Worm (Caenorhabditis elegans) whole organism, L4/young adult: ENCODE results near the gene mlt-11.

Source experiments
- W03F9.2 ChIP-seq: fragments of 150-350 bp; optimal IDR thresholded peaks from 2 replicates; lab custom pipeline; 2014; ENCODE audit warnings: missing biosample characterization, missing genetic modification characterization
- dao-5 ChIP-seq: sonication (generic microtip); optimal IDR thresholded peaks from 2 replicates; lab custom pipeline; 2016; ENCODE audit warnings: missing genotype, missing genetic modification characterization, moderate library complexity, missing compliant biosample characterization
- him-1 ChIP-seq: sonication (generic microtip); optimal IDR thresholded peaks from 2 replicates; lab custom pipeline; 2016; ENCODE audit warnings: missing genotype, missing genetic modification reagents, missing genetic modification characterization, missing compliant biosample characterization

The mlt-11 gene

ce11 chrV:20648868-20649267 is 18.1 kb upstream of the mlt-11 start:
- TF ChIP-seq W03F9.2 (no peak), dao-5 (tag; lab: Kevin White, UChicago) (no peak), him-1 (no peak)

DNA sequence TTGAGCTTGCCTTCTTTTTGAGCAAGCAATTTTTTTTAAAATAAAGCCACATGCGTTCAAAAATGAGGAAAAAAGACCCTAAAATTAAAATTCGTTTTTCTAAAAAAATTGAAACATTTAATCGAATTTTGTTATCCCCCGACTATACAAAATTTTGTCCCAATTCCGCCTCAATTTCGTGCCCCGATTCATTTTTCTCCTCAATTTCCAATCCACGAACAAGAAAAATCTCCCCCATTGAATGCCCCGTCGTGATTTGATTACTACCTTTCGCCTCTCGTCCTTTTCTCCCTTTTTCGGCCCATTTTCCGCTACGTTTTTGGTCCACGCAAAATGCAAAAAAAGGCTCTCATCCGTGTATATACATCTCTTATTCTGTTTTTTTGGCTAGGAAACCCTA is 15.1 kb upstream of the mlt-11 start:
- TF ChIP-seq dao-5 (tag; lab: Kevin White, UChicago): no peak
- TF ChIP-seq him-1: no peak
- no peak for TF ChIP-seq W03F9.2

DNA sequence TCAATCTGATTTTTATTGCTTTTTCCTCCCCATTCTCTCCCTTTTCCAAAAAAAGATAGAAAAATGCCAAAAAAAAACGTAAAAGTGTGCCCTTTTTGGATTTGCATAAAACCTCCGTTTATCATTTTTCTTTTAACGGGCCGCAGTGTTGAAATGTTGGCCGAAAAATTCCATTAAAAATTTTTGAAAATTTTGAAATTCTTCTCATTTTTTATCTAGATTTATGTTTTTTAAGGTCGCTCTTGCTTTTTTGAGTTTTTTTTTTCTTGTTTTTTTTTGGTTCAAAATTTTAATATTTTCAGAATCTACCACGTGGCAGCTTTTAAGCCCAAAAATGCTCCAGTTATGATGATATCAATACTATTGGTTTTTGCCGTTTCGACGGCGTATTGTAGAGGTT is 12.7 kb upstream of the mlt-11 start, which contains the start of gene mnr-1:
Gene mnr-1, plus strand, starts transcription at position 301 of the 400 bp plus-strand sequence.
- TF ChIP-seq W03F9.2 (no peak), him-1 (no peak), dao-5 (tag; lab: Kevin White, UChicago) (no peak)

DNA sequence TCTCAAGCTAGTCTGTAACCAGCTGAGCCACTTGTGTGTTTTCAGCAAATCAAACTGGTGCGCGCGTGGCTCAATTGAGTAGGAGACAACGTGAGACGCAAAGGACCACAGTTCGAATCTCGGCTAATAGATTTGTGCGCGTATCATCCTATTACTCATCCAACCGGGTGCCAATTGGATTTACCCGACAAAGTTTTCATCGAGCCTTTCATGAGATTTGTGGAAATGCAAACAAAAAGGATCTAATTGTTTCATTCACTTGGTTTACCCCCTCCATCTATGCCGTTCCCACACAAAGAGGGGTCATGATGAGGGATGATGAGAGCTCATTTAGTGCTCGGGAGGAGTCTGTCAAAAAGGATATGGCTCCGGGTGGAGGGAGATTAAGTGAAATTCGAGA is 11.8 kb upstream of the mlt-11 start:
- no peak for TF ChIP-seq him-1
- TF ChIP-seq dao-5 (tag; lab: Kevin White, UChicago): no peak
- TF ChIP-seq W03F9.2: no peak

DNA sequence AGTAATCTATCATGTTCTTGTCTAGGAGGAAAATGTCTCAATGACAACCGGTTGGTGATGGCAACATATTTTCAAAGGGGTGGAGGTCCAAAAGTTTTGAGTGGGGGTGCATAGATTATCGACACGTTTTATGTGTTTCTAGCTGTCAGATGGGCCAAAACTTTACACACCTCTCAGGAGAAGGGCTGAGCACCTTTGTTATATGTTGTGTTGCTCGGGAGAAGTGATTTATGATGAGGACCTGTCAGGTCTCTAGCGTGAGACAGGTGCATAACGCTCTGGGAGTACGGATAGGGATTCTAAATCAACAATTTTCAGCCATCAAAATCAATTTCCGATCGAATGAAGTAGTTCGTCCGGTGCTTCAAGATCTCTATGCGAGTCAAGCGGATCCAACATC is 10.4 kb upstream of the mlt-11 start:
- no peak for TF ChIP-seq him-1
- TF ChIP-seq dao-5 (tag; lab: Kevin White, UChicago): no peak
- no peak for TF ChIP-seq W03F9.2

ce11 chrV:20660025-20660424 is 7.0 kb upstream of the mlt-11 start, which contains the start of gene W01F3.2:
W01F3.2 (plus strand) TSS chrV:20660325.
- no peak for TF ChIP-seq dao-5 (tag; lab: Kevin White, UChicago)
- TF ChIP-seq him-1: no peak
- no peak for TF ChIP-seq W03F9.2

DNA sequence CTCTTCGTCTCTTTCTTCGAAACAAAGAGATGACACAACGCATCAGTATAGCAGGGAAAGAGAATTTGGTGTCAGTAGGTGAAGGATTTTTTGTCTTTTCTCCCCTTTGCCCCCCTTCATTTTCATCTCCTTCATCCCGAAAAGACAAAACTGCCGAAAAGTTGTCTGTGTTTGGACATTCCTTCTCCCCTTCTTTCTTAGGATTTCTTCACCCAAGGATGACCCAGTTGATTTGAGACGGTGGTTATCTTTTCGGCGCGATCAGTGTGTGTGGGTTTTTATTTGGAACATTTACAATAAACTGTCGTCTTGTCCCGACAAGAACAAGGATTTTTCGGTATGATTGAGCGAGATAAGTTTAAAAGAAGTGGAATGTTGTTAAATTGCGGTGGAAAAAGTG is 4.5 kb upstream of the mlt-11 start:
- TF ChIP-seq dao-5 (tag; lab: Kevin White, UChicago): no peak
- no peak for TF ChIP-seq him-1
- TF ChIP-seq W03F9.2: no peak

DNA sequence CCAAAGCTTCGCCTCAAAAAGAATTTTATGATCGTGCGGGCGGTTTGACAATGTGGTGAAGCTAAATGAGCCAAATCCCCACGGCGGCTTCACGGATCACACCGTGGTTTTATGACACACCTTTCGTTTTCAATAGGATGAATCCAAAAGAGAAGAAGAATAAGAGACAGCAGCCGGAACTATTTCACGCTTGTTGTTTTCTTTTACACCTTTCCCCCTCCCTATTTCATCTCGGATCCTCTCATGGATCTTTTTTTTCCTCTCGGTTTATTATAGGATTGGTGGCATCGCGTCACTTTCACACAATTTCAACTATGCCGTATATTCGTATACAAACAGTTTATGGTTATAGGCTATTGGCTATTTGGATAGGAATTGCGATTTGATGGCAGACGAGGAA is 3.3 kb upstream of the mlt-11 start:
- TF ChIP-seq W03F9.2 (no peak), him-1 (no peak), dao-5 (tag; lab: Kevin White, UChicago) (no peak)

ce11 chrV:20664930-20665329 is 2.1 kb upstream of the mlt-11 start:
- TF ChIP-seq him-1 (no peak), W03F9.2 (no peak), dao-5 (tag; lab: Kevin White, UChicago) (no peak)

ce11 chrV:20670625-20671024 is 3.6 kb downstream of the mlt-11 start:
- no peak for TF ChIP-seq dao-5 (tag; lab: Kevin White, UChicago)
- TF ChIP-seq him-1: no peak
- TF ChIP-seq W03F9.2: no peak

- no peak for TF ChIP-seq him-1
- no peak for TF ChIP-seq W03F9.2
- no peak for TF ChIP-seq dao-5 (tag; lab: Kevin White, UChicago)
These were observed 13.2 kb downstream of the mlt-11 start for ce11 chrV:20680189-20680588.

DNA sequence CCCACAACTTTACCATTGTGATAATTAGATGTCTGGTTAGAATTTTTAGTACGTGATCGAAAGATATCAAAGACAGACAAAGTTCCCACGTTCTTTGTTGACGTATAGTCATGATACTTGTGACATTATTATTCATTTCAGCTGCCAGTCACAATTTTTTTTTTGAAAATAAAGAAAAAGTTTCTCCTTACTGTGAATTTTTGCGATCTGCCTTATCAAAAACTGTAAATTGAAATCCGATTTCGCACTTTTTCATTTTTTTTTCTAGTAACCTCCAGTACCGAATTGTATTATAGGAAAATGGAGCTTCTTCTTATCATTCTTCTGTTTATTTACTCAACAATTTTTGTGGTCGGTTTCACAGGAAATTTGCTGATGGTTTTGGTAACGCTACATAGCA is 14.1 kb downstream of the mlt-11 start, which contains the start of gene srsx-35:
Gene srsx-35, plus strand, starts transcription at position 301 of the 400 bp plus-strand sequence.
- TF ChIP-seq W03F9.2 (no peak), him-1 (no peak), dao-5 (tag; lab: Kevin White, UChicago) (no peak)

ce11 chrV:20681824-20682223 is 14.8 kb downstream of the mlt-11 start:
- TF ChIP-seq him-1: no peak

DNA sequence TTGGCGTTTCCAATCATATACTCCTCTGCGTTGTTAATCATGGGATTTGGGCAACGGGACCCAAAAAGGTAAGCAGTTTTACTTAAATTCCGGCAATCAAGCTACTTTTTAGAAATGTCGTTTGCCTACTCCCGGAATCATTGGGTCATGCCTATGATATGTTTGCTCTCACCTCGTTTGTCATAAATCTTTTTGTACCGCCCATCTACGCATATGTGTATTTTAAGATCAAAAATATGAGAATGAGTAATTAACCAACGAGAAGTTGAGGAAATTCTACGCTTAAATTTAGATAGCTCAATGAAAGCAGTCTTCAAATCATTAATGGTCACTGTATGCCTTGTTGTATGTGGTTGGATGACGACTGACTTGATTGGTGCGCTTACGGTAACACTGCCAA is 15.3 kb downstream of the mlt-11 start:
- TF ChIP-seq him-1 (no peak), W03F9.2 (no peak), dao-5 (tag; lab: Kevin White, UChicago) (no peak)

- TF ChIP-seq W03F9.2 (no peak), him-1 (no peak), dao-5 (tag; lab: Kevin White, UChicago) (no peak)
These were observed 18.4 kb downstream of the mlt-11 start, which contains the start of gene klf-2 for ce11 chrV:20685383-20685782. klf-2 (plus strand) TSS chrV:20685683.

ce11 chrV:20689481-20690039 is 22.6 kb downstream of the mlt-11 start, which contains the start of gene F53F8.3:
F53F8.3 (minus strand) TSS chrV:20689531.
- TF ChIP-seq W03F9.2 (no peak), dao-5 (tag; lab: Kevin White, UChicago) (no peak), him-1 (no peak)
